Fruit fly (Drosophila melanogaster): ENCODE data around the gene CG14518.
A peak's percentile ranks its signal among the peaks of the same experiment; 100 is the strongest.

Gene CG14518

dm6 chr3R:29040526-29041195, 15.9 kb downstream of the CG14518 start (continued):
- TF ChIP-seq Hand (GFP tag; optimal IDR thresholded peaks at IDR 0.05) (peak; percentile 47), nerfin-1 (tag; optimal IDR thresholded peaks at IDR 0.05) (peak; percentile 61), ftz-f1 (GFP tag; optimal IDR thresholded peaks at IDR 0.05) (peak; percentile 45), pan (optimal IDR thresholded peaks at IDR 0.05) (no peak), pan (GFP tag; optimal IDR thresholded peaks at IDR 0.05 in 1 of 2, IDR thresholded peaks at IDR 0.05 in 1 of 2) (peak in 1 of 2 experiments; percentile 44), Ptx1 (GFP tag; IDR thresholded peaks at IDR 0.05) (peak; percentile 70), nerfin-2 (GFP tag; IDR thresholded peaks at IDR 0.05; ENCODE audit: partially characterized antibody) (no peak), corto (GFP tag; optimal IDR thresholded peaks at IDR 0.05) (peak; percentile 11), aop (GFP tag; IDR thresholded peaks at IDR 0.05) (no peak), CG2129 (GFP tag; IDR thresholded peaks at IDR 0.05; ENCODE audit: partially characterized antibody) (no peak), CG6854 (GFP tag; optimal IDR thresholded peaks at IDR 0.05) (peak; percentile 47), Sox102F (GFP tag; optimal IDR thresholded peaks at IDR 0.05) (no peak), croc (GFP tag; conservative IDR thresholded peaks at IDR 0.05) (no peak), Doc3 (GFP tag; IDR thresholded peaks at IDR 0.05; ENCODE audit: partially characterized antibody) (no peak), CG8924 (tag; optimal IDR thresholded peaks at IDR 0.05) (peak; percentile 76), pfk (GFP tag; optimal IDR thresholded peaks at IDR 0.05) (no peak), ind (GFP tag; optimal IDR thresholded peaks at IDR 0.05) (peak; percentile 76), Nf-YC (tag; optimal IDR thresholded peaks at IDR 0.05) (no peak), slou (GFP tag; optimal IDR thresholded peaks at IDR 0.05) (peak; percentile 31), CG6813 (GFP tag; optimal IDR thresholded peaks at IDR 0.05) (no peak), unpg (GFP tag; optimal IDR thresholded peaks at IDR 0.05) (peak; percentile 72), salm (tag; optimal IDR thresholded peaks at IDR 0.05) (peak; percentile 28), CG10321 (GFP tag; IDR thresholded peaks at IDR 0.05) (peak; percentile 23; the same call in 1 of the 2 replicates), CG12299 (tag; optimal IDR thresholded peaks at IDR 0.05) (peak; percentile 15), ERR (GFP tag; optimal IDR thresholded peaks at IDR 0.05) (no peak), wor (GFP tag; IDR thresholded peaks at IDR 0.05) (0 out of 2 replicates have a peak, but pooled peaks have one; percentile 21), CG12155 (GFP tag; optimal IDR thresholded peaks at IDR 0.05) (peak; percentile 39), Bdp1 (GFP tag; optimal IDR thresholded peaks at IDR 0.05) (no peak), CG8944 (GFP tag; optimal IDR thresholded peaks at IDR 0.05) (no peak), hkb (optimal IDR thresholded peaks at IDR 0.05) (no peak), hkb (GFP tag; IDR thresholded peaks at IDR 0.05) (peak; percentile 74), CG18764 (GFP tag; optimal IDR thresholded peaks at IDR 0.05) (peak; percentile 69), CG11696 (GFP tag; IDR thresholded peaks at IDR 0.05) (peak; percentile 85), crol (GFP tag; IDR thresholded peaks at IDR 0.05) (no peak), CG31224 (GFP tag; IDR thresholded peaks at IDR 0.05) (no peak; the same call in 1 of the 2 replicates), maf-S (GFP tag; optimal IDR thresholded peaks at IDR 0.05) (no peak), Poxn (GFP tag; IDR thresholded peaks at IDR 0.05) (no peak), usp (GFP tag; optimal IDR thresholded peaks at IDR 0.05) (no peak), CG6683 (GFP tag; optimal IDR thresholded peaks at IDR 0.05) (peak; percentile 19), bbx (GFP tag; IDR thresholded peaks at IDR 0.05; ENCODE audit: partially characterized antibody) (no peak), shn (GFP tag; optimal IDR thresholded peaks at IDR 0.05) (no peak), CG6791 (GFP tag; IDR thresholded peaks at IDR 0.05; ENCODE audit: partially characterized antibody) (no peak), Hr78 (GFP tag; optimal IDR thresholded peaks at IDR 0.05) (peak in 1 of 2 experiments; percentile 41), CG10267 (tag; optimal IDR thresholded peaks at IDR 0.05) (peak; percentile 59), ci (GFP tag; IDR thresholded peaks at IDR 0.05) (0 out of 3 replicates have a peak, but pooled peaks have one; percentile 7), trem (tag; optimal IDR thresholded peaks at IDR 0.05) (peak; percentile 40), D19B (GFP tag; optimal IDR thresholded peaks at IDR 0.05) (peak; percentile 59), Six4 (GFP tag; optimal IDR thresholded peaks at IDR 0.05) (peak; percentile 31), CG7372 (GFP tag; IDR thresholded peaks at IDR 0.05) (0 out of 2 replicates have a peak, but pooled peaks have one; percentile 34), CG33557 (GFP tag; optimal IDR thresholded peaks at IDR 0.05) (no peak)

Data from whole organism, embryonic.